Worm (Caenorhabditis elegans) whole organism, L2 larva: Measurements from ENCODE around the gene spp-27.
A peak's percentile ranks its signal among the peaks of the same experiment; 100 is the strongest.

ENCODE experiments used
- C34F6.9 ChIP-seq: fragments of 150-350 bp; optimal IDR thresholded peaks from 2 replicates; lab custom pipeline; 2014; ENCODE audit warnings: missing biosample characterization, missing genetic modification characterization
- F13H6.1 ChIP-seq: sonication (generic microtip); optimal IDR thresholded peaks from 2 replicates; lab custom pipeline; 2016; ENCODE audit warnings: missing genetic modification characterization, missing compliant biosample characterization
- Y55F3AM.14 ChIP-seq: fragments of 200-800 bp; sonication (Bioruptor generic); optimal IDR thresholded peaks from 2 replicates; lab custom pipeline; 2018; ENCODE audit warnings: mild to moderate bottlenecking, missing genetic modification characterization, missing compliant biosample characterization
- ZK546.5 ChIP-seq: sonication (generic microtip); optimal IDR thresholded peaks from 2 replicates; lab custom pipeline; 2017; ENCODE audit warnings: missing biosample characterization, missing genetic modification characterization
- ama-1 ChIP-seq: fragments of 150-350 bp; optimal IDR thresholded peaks from 2 replicates; lab custom pipeline; 2018; ENCODE audit warnings: inconsistent platforms
- blmp-1 ChIP-seq: sonication (generic microtip); optimal IDR thresholded peaks from 2 replicates; lab custom pipeline; 2017; ENCODE audit warnings: missing genetic modification characterization, mild to moderate bottlenecking, missing compliant biosample characterization, antibody characterized with exemption, moderate library complexity; ENCODE audit not compliant: insufficient read depth
- ceh-16 ChIP-seq: fragments of 150-350 bp; optimal IDR thresholded peaks from 2 replicates; lab custom pipeline; 2014; ENCODE audit warnings: missing biosample characterization, missing genetic modification characterization
- ceh-82 ChIP-seq: fragments of 150-350 bp; optimal IDR thresholded peaks from 2 replicates; lab custom pipeline; 2014; ENCODE audit warnings: missing biosample characterization, missing genetic modification characterization
- crh-2 ChIP-seq: sonication (generic microtip); optimal IDR thresholded peaks from 2 replicates; lab custom pipeline; 2017; ENCODE audit warnings: missing biosample characterization, missing genetic modification characterization
- elt-1 ChIP-seq: fragments of 150-350 bp; optimal IDR thresholded peaks from 2 replicates; lab custom pipeline; 2014; ENCODE audit warnings: missing biosample characterization, missing genetic modification characterization
- fos-1 ChIP-seq: fragments of 150-350 bp; optimal IDR thresholded peaks from 2 replicates; lab custom pipeline; 2014; ENCODE audit warnings: missing biosample characterization, missing genetic modification characterization
- lin-11 ChIP-seq: fragments of 150-350 bp; sonication (generic microtip); optimal IDR thresholded peaks from 2 replicates; lab custom pipeline; 2014; ENCODE audit warnings: missing biosample characterization, missing genetic modification characterization, inconsistent platforms, mixed read lengths
- lin-13 ChIP-seq: fragments of 150-350 bp; optimal IDR thresholded peaks from 2 replicates; lab custom pipeline; 2014; ENCODE audit warnings: missing biosample characterization, missing genetic modification reagents, missing genetic modification characterization
- lin-39 ChIP-seq: fragments of 150-350 bp; optimal IDR thresholded peaks from 2 replicates; lab custom pipeline; 2014; ENCODE audit warnings: missing biosample characterization, missing genetic modification reagents, missing genetic modification characterization
- lsy-2 ChIP-seq, 2 experiments: fragments of 150-350 bp in 1 of 2; sonication (generic microtip) in 1 of 2; optimal IDR thresholded peaks; 2 replicates each; lab custom pipeline; 2014 to 2017; ENCODE audit warnings: missing biosample characterization in 2 of 2, missing genetic modification characterization in 2 of 2
- mab-5 ChIP-seq: fragments of 150-350 bp; optimal IDR thresholded peaks from 2 replicates; lab custom pipeline; 2014; ENCODE audit warnings: missing biosample characterization, missing genetic modification characterization
- mdl-1 ChIP-seq, 2 experiments: fragments of 150-350 bp in 1 of 2; sonication (generic microtip) in 1 of 2; optimal IDR thresholded peaks; 2 replicates each; lab custom pipeline; 2017; ENCODE audit warnings: missing biosample characterization in 2 of 2, missing genetic modification characterization in 2 of 2
- nhr-11 ChIP-seq: fragments of 150-350 bp; optimal IDR thresholded peaks from 2 replicates; lab custom pipeline; 2014; ENCODE audit warnings: missing biosample characterization, missing genetic modification characterization
- nhr-12 ChIP-seq: fragments of 150-350 bp; optimal IDR thresholded peaks from 2 replicates; lab custom pipeline; 2014; ENCODE audit warnings: missing biosample characterization, missing genetic modification characterization
- nhr-129 ChIP-seq: fragments of 150-350 bp; optimal IDR thresholded peaks from 2 replicates; lab custom pipeline; 2014; ENCODE audit warnings: missing biosample characterization, missing genetic modification characterization
- nhr-21 ChIP-seq: fragments of 150-350 bp; optimal IDR thresholded peaks from 2 replicates; lab custom pipeline; 2014; ENCODE audit warnings: missing biosample characterization, missing genetic modification characterization
- nhr-237 ChIP-seq: fragments of 150-350 bp; optimal IDR thresholded peaks from 2 replicates; lab custom pipeline; 2014; ENCODE audit warnings: missing biosample characterization, missing genetic modification characterization
- nhr-25 ChIP-seq: fragments of 150-350 bp; sonication (generic microtip); optimal IDR thresholded peaks from 3 replicates; lab custom pipeline; 2014; ENCODE audit warnings: missing biosample characterization, missing genetic modification characterization
- nhr-6 ChIP-seq: fragments of 150-350 bp; optimal IDR thresholded peaks from 2 replicates; lab custom pipeline; 2014; ENCODE audit warnings: missing biosample characterization, missing genetic modification characterization
- nhr-77 ChIP-seq: fragments of 150-350 bp; optimal IDR thresholded peaks from 2 replicates; lab custom pipeline; 2014; ENCODE audit warnings: missing biosample characterization, missing genetic modification characterization
- peb-1 ChIP-seq: fragments of 150-350 bp; optimal IDR thresholded peaks from 2 replicates; lab custom pipeline; 2014; ENCODE audit warnings: missing biosample characterization, missing genetic modification characterization
- sem-4 ChIP-seq: fragments of 150-350 bp; optimal IDR thresholded peaks from 2 replicates; lab custom pipeline; 2014; ENCODE audit warnings: missing biosample characterization, missing genetic modification reagents, missing genetic modification characterization
- skn-1 ChIP-seq: sonication (generic microtip); optimal IDR thresholded peaks from 2 replicates; lab custom pipeline; 2017; ENCODE audit warnings: missing biosample characterization, missing genetic modification characterization
- sma-3 ChIP-seq: sonication (generic microtip); optimal IDR thresholded peaks from 2 replicates; lab custom pipeline; 2016; ENCODE audit warnings: missing genetic modification reagents, missing genetic modification characterization, missing compliant biosample characterization
- sma-9 ChIP-seq, 2 experiments: fragments of 150-350 bp in 1 of 2; sonication (generic microtip) in 1 of 2; optimal IDR thresholded peaks; 2 replicates each; lab custom pipeline; 2014 to 2016; ENCODE audit warnings: missing genetic modification characterization in 2 of 2, mild to moderate bottlenecking in 1 of 2, missing biosample characterization in 1 of 2, missing compliant biosample characterization in 1 of 2, missing genetic modification reagents in 1 of 2, moderate library complexity in 1 of 2
- snpc-4 ChIP-seq: fragments of 150-350 bp; optimal IDR thresholded peaks from 2 replicates; lab custom pipeline; 2014; ENCODE audit warnings: missing biosample characterization, missing genetic modification characterization
- unc-39 ChIP-seq: fragments of 150-350 bp; optimal IDR thresholded peaks from 2 replicates; lab custom pipeline; 2014; ENCODE audit warnings: missing biosample characterization, missing genetic modification characterization
- unc-55 ChIP-seq: fragments of 150-350 bp; sonication (generic microtip); optimal IDR thresholded peaks from 3 replicates; lab custom pipeline; 2014; ENCODE audit warnings: missing biosample characterization, missing genetic modification reagents, missing genetic modification characterization
- unc-62 ChIP-seq: fragments of 150-350 bp; optimal IDR thresholded peaks from 2 replicates; lab custom pipeline; 2014; ENCODE audit warnings: missing biosample characterization, missing genetic modification reagents, missing genetic modification characterization
- ztf-1 ChIP-seq: fragments of 200-800 bp; sonication (Bioruptor generic); conservative IDR thresholded peaks from 2 replicates; pipeline ENCODE4 v1.3.6; 2022; ENCODE audit warnings: missing genetic modification characterization, missing compliant biosample characterization
- ztf-4 ChIP-seq: fragments of 150-350 bp; optimal IDR thresholded peaks from 2 replicates; lab custom pipeline; 2014; ENCODE audit warnings: missing biosample characterization, missing genetic modification characterization

The spp-27 gene

DNA sequence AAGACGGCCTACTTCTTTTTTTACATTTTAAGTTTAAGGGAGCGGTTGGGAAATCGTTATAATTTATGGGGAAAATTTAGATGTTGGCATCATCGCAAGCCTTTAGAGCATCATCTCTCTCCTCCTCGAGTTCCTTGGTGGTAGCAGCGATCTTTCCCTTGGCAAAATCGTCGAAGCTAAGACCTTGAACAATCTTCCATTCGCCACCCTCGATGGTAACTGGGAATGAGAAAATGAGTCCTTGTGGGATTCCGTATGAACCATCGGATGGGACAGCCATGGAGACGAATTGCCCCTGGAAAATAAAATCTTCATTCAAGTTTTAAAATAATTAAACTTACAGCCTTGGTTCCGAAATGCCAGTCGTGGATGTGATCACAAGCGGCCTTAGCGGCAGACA lies 41.6 kb downstream of the spp-27 start:
- no peak for TF ChIP-seq lin-11 (tag; lab: Kevin White, UChicago)
- TF ChIP-seq nhr-21: no peak
- no peak for TF ChIP-seq nhr-77 (tag; lab: Kevin White, UChicago)
- no peak for TF ChIP-seq C34F6.9 (tag; lab: Kevin White, UChicago)
- TF ChIP-seq unc-55 (GFP tag; lab: Kevin White, UChicago): no peak
- TF ChIP-seq sem-4 (tag; lab: Kevin White, UChicago): no peak
- no peak for TF ChIP-seq mdl-1 (tag; optimal IDR thresholded peaks at IDR 0.05; lab: Kevin White, UChicago)
- TF ChIP-seq F13H6.1 (tag; lab: Kevin White, UChicago): no peak
- no peak for TF ChIP-seq skn-1 (tag; lab: Kevin White, UChicago)
- no peak for TF ChIP-seq nhr-25 (tag; lab: Kevin White, UChicago)
- no peak for TF ChIP-seq ceh-16 (tag; lab: Kevin White, UChicago)
- no peak for TF ChIP-seq nhr-12
- no peak for TF ChIP-seq nhr-129 (tag; lab: Kevin White, UChicago)
- no peak for TF ChIP-seq ZK546.5 (tag; lab: Kevin White, UChicago)
- TF ChIP-seq ztf-4 (tag; lab: Kevin White, UChicago): no peak
- no peak for TF ChIP-seq lsy-2 (tag; optimal IDR thresholded peaks at IDR 0.05; lab: Kevin White, UChicago)
- TF ChIP-seq mab-5 (tag; lab: Kevin White, UChicago): no peak
- TF ChIP-seq Y55F3AM.14 (GFP tag; lab: Kevin White, UChicago): no peak
- TF ChIP-seq ztf-1 (GFP tag; lab: Robert Waterston, UW): no peak
- TF ChIP-seq lin-39 (tag; lab: Kevin White, UChicago): no peak

DNA sequence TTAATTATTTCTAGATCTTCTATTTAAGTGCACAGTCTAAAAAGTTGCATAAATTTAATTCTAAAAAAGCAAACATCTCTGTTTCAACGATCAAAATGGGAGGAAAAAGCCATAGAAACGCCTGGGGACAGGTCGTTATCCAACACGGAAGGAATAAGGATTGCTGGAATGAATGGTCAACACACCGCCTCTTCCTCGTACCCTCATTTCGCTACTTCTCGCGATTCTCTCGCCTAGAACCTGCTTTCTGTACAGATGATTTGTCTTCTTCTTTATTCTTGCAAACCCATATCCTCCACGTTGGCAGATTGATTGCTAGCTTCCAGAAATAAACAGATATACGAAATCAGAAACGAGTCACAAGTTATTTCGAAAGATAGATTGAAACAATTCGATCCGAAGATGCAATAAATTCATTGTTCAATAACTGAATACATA lies 42.0 kb downstream of the spp-27 start, which contains the start of gene dpy-11:
Gene dpy-11, minus strand, starts transcription at position 354 of the 438 bp plus-strand sequence.
- peak; percentile 87 for TF ChIP-seq nhr-129 (tag; lab: Kevin White, UChicago)
- peak; percentile 14 for TF ChIP-seq sma-9 (GFP tag; optimal IDR thresholded peaks at IDR 0.05; lab: Kevin White, UChicago)
- TF ChIP-seq sma-9 (tag; optimal IDR thresholded peaks at IDR 0.05; lab: Kevin White, UChicago): no peak
- TF ChIP-seq mdl-1 (tag; optimal IDR thresholded peaks at IDR 0.05; lab: Kevin White, UChicago): peak in 1 of 2 experiments; percentile 0
- peak; percentile 37 for TF ChIP-seq blmp-1 (tag; lab: Kevin White, UChicago)
- TF ChIP-seq unc-62: no peak
- TF ChIP-seq crh-2 (tag; lab: Kevin White, UChicago): peak; percentile 60
- TF ChIP-seq nhr-21: peak; percentile 59
- TF ChIP-seq mab-5 (tag; lab: Kevin White, UChicago): peak; percentile 17
- peak; percentile 17 for TF ChIP-seq F13H6.1 (tag; lab: Kevin White, UChicago)
- TF ChIP-seq ama-1 (lab: Kevin White, UChicago): peak; percentile 96
- peak; percentile 36 for TF ChIP-seq fos-1 (tag; lab: Kevin White, UChicago)
- no peak for TF ChIP-seq nhr-12
- peak; percentile 64 for TF ChIP-seq ztf-4 (tag; lab: Kevin White, UChicago)
- peak; percentile 43 for TF ChIP-seq Y55F3AM.14 (GFP tag; lab: Kevin White, UChicago)
- no peak for TF ChIP-seq ceh-82
- TF ChIP-seq nhr-237 (tag; lab: Kevin White, UChicago): no peak
- TF ChIP-seq sma-3 (GFP tag; lab: Kevin White, UChicago): peak; percentile 59
- TF ChIP-seq nhr-6 (tag; lab: Kevin White, UChicago): peak; percentile 43
- no peak for TF ChIP-seq elt-1 (tag; lab: Kevin White, UChicago)
- TF ChIP-seq lsy-2 (tag; optimal IDR thresholded peaks at IDR 0.05; lab: Kevin White, UChicago): peak in 1 of 2 experiments; percentile 51
- peak; percentile 34 for TF ChIP-seq lin-13 (GFP tag; lab: Kevin White, UChicago)
- peak; percentile 51 for TF ChIP-seq nhr-25 (tag; lab: Kevin White, UChicago)
- TF ChIP-seq, all 48 proteins: peak for 17

DNA sequence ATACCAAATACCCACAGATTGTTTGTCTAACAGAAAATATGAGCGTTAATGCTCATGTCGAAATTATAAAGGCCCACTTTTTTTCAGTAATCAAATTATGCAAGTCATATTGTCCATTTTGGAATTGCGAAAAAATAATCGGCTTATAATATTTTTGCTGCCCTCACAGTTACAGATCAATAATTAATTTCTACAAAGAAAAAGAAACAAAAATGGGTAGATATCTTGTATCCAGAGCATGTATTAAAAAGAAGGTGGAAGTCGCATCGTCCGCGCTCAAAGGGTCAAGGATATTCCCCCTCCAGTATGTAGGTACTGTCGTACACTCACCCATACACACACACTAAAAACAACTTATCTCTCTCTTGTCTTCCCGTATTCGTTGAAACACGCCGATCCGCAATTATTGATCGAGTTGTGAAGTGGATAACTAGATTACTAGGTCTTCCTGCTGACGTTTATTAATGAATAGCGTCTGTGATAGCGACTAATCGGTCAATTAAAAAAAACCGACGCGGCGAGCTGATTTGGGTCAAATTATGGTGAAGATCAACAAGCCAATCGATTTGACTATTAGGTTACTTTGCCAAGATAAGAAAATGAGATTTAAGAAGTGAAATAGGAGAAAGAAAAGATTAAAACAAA lies 43.0 kb downstream of the spp-27 start:
- TF ChIP-seq blmp-1 (tag; lab: Kevin White, UChicago): no peak
- TF ChIP-seq nhr-21: peak; percentile 37
- TF ChIP-seq ztf-4 (tag; lab: Kevin White, UChicago): no peak
- peak; percentile 13 for TF ChIP-seq sma-9 (GFP tag; optimal IDR thresholded peaks at IDR 0.05; lab: Kevin White, UChicago)
- TF ChIP-seq sma-9 (tag; optimal IDR thresholded peaks at IDR 0.05; lab: Kevin White, UChicago): no peak

DNA sequence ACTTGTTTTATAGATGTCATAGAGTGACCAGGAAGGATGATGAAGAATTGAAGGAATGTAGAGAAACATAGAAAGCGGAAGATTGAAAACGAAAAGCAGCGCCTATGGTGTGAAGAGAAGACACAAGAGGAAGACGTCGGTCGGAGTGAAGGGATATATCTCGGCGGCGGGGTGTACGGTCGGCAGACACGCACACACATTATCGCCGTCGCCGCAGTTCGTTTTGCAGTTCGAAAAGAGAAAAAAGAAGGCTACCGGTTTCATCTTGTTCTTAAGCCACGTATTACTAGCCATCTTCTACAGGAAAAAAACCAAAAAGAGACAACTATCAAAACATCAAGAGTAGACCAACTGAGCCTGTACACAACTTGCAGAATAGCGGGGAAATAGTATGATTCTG lies 43.6 kb downstream of the spp-27 start:
- TF ChIP-seq sem-4 (tag; lab: Kevin White, UChicago): no peak
- no peak for TF ChIP-seq sma-9 (GFP tag; optimal IDR thresholded peaks at IDR 0.05; lab: Kevin White, UChicago)
- TF ChIP-seq sma-9 (tag; optimal IDR thresholded peaks at IDR 0.05; lab: Kevin White, UChicago): no peak
- TF ChIP-seq peb-1 (tag; lab: Kevin White, UChicago): no peak
- peak; percentile 7 for TF ChIP-seq fos-1 (tag; lab: Kevin White, UChicago)
- no peak for TF ChIP-seq lsy-2 (tag; optimal IDR thresholded peaks at IDR 0.05; lab: Kevin White, UChicago)
- TF ChIP-seq nhr-25 (tag; lab: Kevin White, UChicago): no peak
- no peak for TF ChIP-seq unc-39 (tag; lab: Kevin White, UChicago)
- no peak for TF ChIP-seq ceh-82
- TF ChIP-seq elt-1 (tag; lab: Kevin White, UChicago): no peak
- TF ChIP-seq nhr-12: no peak
- no peak for TF ChIP-seq sma-3 (GFP tag; lab: Kevin White, UChicago)
- no peak for TF ChIP-seq nhr-11 (tag; lab: Kevin White, UChicago)
- TF ChIP-seq lin-13 (GFP tag; lab: Kevin White, UChicago): no peak
- peak; percentile 8 for TF ChIP-seq nhr-21
- TF ChIP-seq snpc-4 (tag; lab: Kevin White, UChicago): no peak
- no peak for TF ChIP-seq lin-39 (tag; lab: Kevin White, UChicago)
- TF ChIP-seq, all 48 proteins: peak for 2
